Worm (Caenorhabditis elegans) whole organism, late embryonic: Measurements from ENCODE around the gene prx-19.

Source experiments
- C08G9.2 ChIP-seq: sonication (generic microtip); optimal IDR thresholded peaks from 2 replicates; lab custom pipeline; 2016; ENCODE audit warnings: mild to moderate bottlenecking, missing genetic modification characterization, moderate library complexity, missing compliant biosample characterization
- C38D4.7 ChIP-seq: fragments of 200-800 bp; sonication (Bioruptor generic); optimal IDR thresholded peaks from 2 replicates; lab custom pipeline; 2018; ENCODE audit warnings: mild to moderate bottlenecking, missing genetic modification characterization, moderate library complexity, missing compliant biosample characterization
- K02D7.2 ChIP-seq: sonication (generic microtip); optimal IDR thresholded peaks from 2 replicates; lab custom pipeline; 2017; ENCODE audit warnings: mild to moderate bottlenecking, missing genetic modification characterization, missing compliant biosample characterization
- K09A11.1 ChIP-seq: sonication (generic microtip); optimal IDR thresholded peaks from 2 replicates; lab custom pipeline; 2017; ENCODE audit warnings: antibody characterized with exemption, mild to moderate bottlenecking, missing genetic modification characterization, missing compliant biosample characterization; ENCODE audit not compliant: insufficient read depth
- Y22D7AL.16 ChIP-seq: sonication (generic microtip); optimal IDR thresholded peaks from 2 replicates; lab custom pipeline; 2016; ENCODE audit warnings: missing genetic modification characterization, missing compliant biosample characterization
- ceh-18 ChIP-seq: sonication (generic microtip); optimal IDR thresholded peaks from 2 replicates; lab custom pipeline; 2016; ENCODE audit warnings: missing genetic modification characterization, missing compliant biosample characterization
- ceh-19 ChIP-seq: fragments of 200-800 bp; sonication (Bioruptor generic); optimal IDR thresholded peaks from 2 replicates; lab custom pipeline; 2018; ENCODE audit warnings: mild to moderate bottlenecking, missing genetic modification characterization, missing compliant biosample characterization
- ceh-2 ChIP-seq: sonication (generic microtip); optimal IDR thresholded peaks from 2 replicates; lab custom pipeline; 2016; ENCODE audit warnings: missing genotype, missing genetic modification characterization, missing compliant biosample characterization
- ceh-22 ChIP-seq: sonication (generic microtip); optimal IDR thresholded peaks from 2 replicates; lab custom pipeline; 2017; ENCODE audit warnings: missing biosample characterization, missing genetic modification characterization
- ceh-30 ChIP-seq: fragments of 150-350 bp; optimal IDR thresholded peaks from 2 replicates; lab custom pipeline; 2014; ENCODE audit warnings: missing biosample characterization, missing genetic modification characterization
- ceh-31 ChIP-seq: sonication (generic microtip); optimal IDR thresholded peaks from 2 replicates; lab custom pipeline; 2016; ENCODE audit warnings: missing genetic modification characterization, missing compliant biosample characterization
- ceh-34 ChIP-seq: sonication (generic microtip); optimal IDR thresholded peaks from 2 replicates; lab custom pipeline; 2016; ENCODE audit warnings: mild to moderate bottlenecking, missing genetic modification characterization, missing compliant biosample characterization
- ceh-48 ChIP-seq: sonication (generic microtip); optimal IDR thresholded peaks from 2 replicates; lab custom pipeline; 2016; ENCODE audit warnings: missing genetic modification characterization, inconsistent platforms, missing compliant biosample characterization
- ceh-6 ChIP-seq: fragments of 200-800 bp; sonication (Bioruptor generic); optimal IDR thresholded peaks from 2 replicates; lab custom pipeline; 2018; ENCODE audit warnings: mild to moderate bottlenecking, missing genetic modification characterization, missing compliant biosample characterization
- dmd-4 ChIP-seq: sonication (generic microtip); optimal IDR thresholded peaks from 2 replicates; lab custom pipeline; 2016; ENCODE audit warnings: borderline replicate concordance, missing genetic modification characterization, missing compliant biosample characterization
- elt-2 ChIP-seq: sonication (generic microtip); optimal IDR thresholded peaks from 2 replicates; lab custom pipeline; 2016; ENCODE audit warnings: missing genetic modification reagents, missing genetic modification characterization, missing compliant biosample characterization
- eyg-1 ChIP-seq: sonication (generic microtip); optimal IDR thresholded peaks from 2 replicates; lab custom pipeline; 2016; ENCODE audit warnings: missing genotype, missing genetic modification characterization, missing compliant biosample characterization
- fkh-10 ChIP-seq: fragments of 150-350 bp; optimal IDR thresholded peaks from 2 replicates; lab custom pipeline; 2014; ENCODE audit warnings: missing biosample characterization, missing genetic modification reagents, missing genetic modification characterization
- fkh-6 ChIP-seq: sonication (generic microtip); optimal IDR thresholded peaks from 2 replicates; lab custom pipeline; 2016; ENCODE audit warnings: missing genetic modification characterization, missing compliant biosample characterization
- hlh-13 ChIP-seq: fragments of 200-800 bp; sonication (Bioruptor generic); optimal IDR thresholded peaks from 2 replicates; lab custom pipeline; 2018; ENCODE audit warnings: mild to moderate bottlenecking, missing genetic modification characterization, missing compliant biosample characterization
- hlh-15 ChIP-seq: sonication (generic microtip); optimal IDR thresholded peaks from 2 replicates; lab custom pipeline; 2016; ENCODE audit warnings: missing genetic modification characterization, missing compliant biosample characterization
- hlh-30 ChIP-seq: sonication (generic microtip); optimal IDR thresholded peaks from 2 replicates; lab custom pipeline; 2017; ENCODE audit warnings: antibody characterized with exemption, missing genetic modification characterization, missing compliant biosample characterization; ENCODE audit not compliant: insufficient read depth
- hlh-6 ChIP-seq: sonication (generic microtip); optimal IDR thresholded peaks from 2 replicates; lab custom pipeline; 2016; ENCODE audit warnings: missing genotype, missing genetic modification characterization, missing compliant biosample characterization
- hlh-8 ChIP-seq: sonication (generic microtip); optimal IDR thresholded peaks from 2 replicates; lab custom pipeline; 2016; ENCODE audit warnings: missing genotype, missing genetic modification characterization, missing compliant biosample characterization
- lim-6 ChIP-seq: sonication (generic microtip); optimal IDR thresholded peaks from 2 replicates; lab custom pipeline; 2016; ENCODE audit warnings: missing genetic modification characterization, missing compliant biosample characterization
- lin-11 ChIP-seq: fragments of 200-800 bp; sonication (Bioruptor generic); optimal IDR thresholded peaks from 2 replicates; lab custom pipeline; 2018; ENCODE audit warnings: mild to moderate bottlenecking, missing genetic modification characterization, missing compliant biosample characterization
- mec-3 ChIP-seq: sonication (generic microtip); optimal IDR thresholded peaks from 2 replicates; lab custom pipeline; 2016; ENCODE audit warnings: borderline replicate concordance, missing genetic modification characterization, missing compliant biosample characterization
- nhr-232 ChIP-seq: sonication (generic microtip); optimal IDR thresholded peaks from 2 replicates; lab custom pipeline; 2016; ENCODE audit warnings: missing genetic modification characterization, missing compliant biosample characterization
- npax-4 ChIP-seq: sonication (generic microtip); optimal IDR thresholded peaks from 2 replicates; lab custom pipeline; 2016; ENCODE audit warnings: missing genetic modification characterization, missing compliant biosample characterization
- odd-2 ChIP-seq: sonication (generic microtip); optimal IDR thresholded peaks from 2 replicates; lab custom pipeline; 2017; ENCODE audit warnings: antibody characterized with exemption, mild to moderate bottlenecking, missing genetic modification characterization, missing compliant biosample characterization
- pat-9 ChIP-seq: fragments of 200-800 bp; sonication (Bioruptor generic); optimal IDR thresholded peaks from 2 replicates; lab custom pipeline; 2018; ENCODE audit warnings: mild to moderate bottlenecking, missing genetic modification characterization, moderate library complexity, missing compliant biosample characterization
- pha-4 ChIP-seq: fragments of 150-350 bp; optimal IDR thresholded peaks from 2 replicates; lab custom pipeline; 2018; ENCODE audit warnings: missing biosample characterization, missing genetic modification reagents, missing genetic modification characterization
- pqm-1 ChIP-seq: sonication (generic microtip); optimal IDR thresholded peaks from 2 replicates; lab custom pipeline; 2016; ENCODE audit warnings: missing genetic modification characterization, missing compliant biosample characterization
- pros-1 ChIP-seq: fragments of 150-350 bp; optimal IDR thresholded peaks from 2 replicates; lab custom pipeline; 2014; ENCODE audit warnings: missing biosample characterization, missing genetic modification reagents, missing genetic modification characterization
- ref-2 ChIP-seq: sonication (generic microtip); optimal IDR thresholded peaks from 2 replicates; lab custom pipeline; 2016; ENCODE audit warnings: missing genetic modification characterization, missing compliant biosample characterization
- rnt-1 ChIP-seq: sonication (generic microtip); optimal IDR thresholded peaks from 2 replicates; lab custom pipeline; 2016; ENCODE audit warnings: missing genetic modification characterization, missing compliant biosample characterization
- sdc-2 ChIP-seq: sonication (generic microtip); optimal IDR thresholded peaks from 2 replicates; lab custom pipeline; 2016; ENCODE audit warnings: missing genotype, missing genetic modification characterization, missing compliant biosample characterization
- sox-2 ChIP-seq: fragments of 200-800 bp; sonication (Bioruptor generic); IDR thresholded peaks from 2 replicates; pipeline ENCODE4 v1.3.6; 2022; ENCODE audit warnings: missing genetic modification reagents, missing genetic modification characterization, missing compliant biosample characterization
- syd-9 ChIP-seq: sonication (generic microtip); optimal IDR thresholded peaks from 2 replicates; lab custom pipeline; 2016; ENCODE audit warnings: mild to moderate bottlenecking, missing genetic modification characterization, moderate library complexity, missing compliant biosample characterization
- tbx-2 ChIP-seq: sonication (generic microtip); optimal IDR thresholded peaks from 2 replicates; lab custom pipeline; 2016; ENCODE audit warnings: missing genetic modification characterization, missing compliant biosample characterization
- unc-3 ChIP-seq, 2 experiments: fragments of 200-800 bp in 1 of 2; sonication (Bioruptor generic) in 1 of 2; sonication (generic microtip) in 1 of 2; conservative IDR thresholded peaks in 1 of 2; optimal IDR thresholded peaks in 1 of 2; 2 replicates each; pipeline versions ENCODE4 v1.3.6 to Lab custom; 2016 to 2022; ENCODE audit warnings: missing compliant biosample characterization in 2 of 2, missing genetic modification characterization in 2 of 2, missing genetic modification reagents in 1 of 2
- unc-42 ChIP-seq: sonication (generic microtip); optimal IDR thresholded peaks from 2 replicates; lab custom pipeline; 2016; ENCODE audit warnings: missing genotype, missing genetic modification characterization, missing compliant biosample characterization
- unc-55 ChIP-seq: sonication (generic microtip); optimal IDR thresholded peaks from 2 replicates; lab custom pipeline; 2017; ENCODE audit warnings: missing biosample characterization, missing genetic modification reagents, missing genetic modification characterization
- unc-86 ChIP-seq: sonication (generic microtip); optimal IDR thresholded peaks from 2 replicates; lab custom pipeline; 2016; ENCODE audit warnings: missing genetic modification characterization, missing compliant biosample characterization
- ztf-16 ChIP-seq: sonication (generic microtip); optimal IDR thresholded peaks from 2 replicates; lab custom pipeline; 2017; ENCODE audit warnings: missing genetic modification characterization, missing compliant biosample characterization

Gene prx-19

DNA sequence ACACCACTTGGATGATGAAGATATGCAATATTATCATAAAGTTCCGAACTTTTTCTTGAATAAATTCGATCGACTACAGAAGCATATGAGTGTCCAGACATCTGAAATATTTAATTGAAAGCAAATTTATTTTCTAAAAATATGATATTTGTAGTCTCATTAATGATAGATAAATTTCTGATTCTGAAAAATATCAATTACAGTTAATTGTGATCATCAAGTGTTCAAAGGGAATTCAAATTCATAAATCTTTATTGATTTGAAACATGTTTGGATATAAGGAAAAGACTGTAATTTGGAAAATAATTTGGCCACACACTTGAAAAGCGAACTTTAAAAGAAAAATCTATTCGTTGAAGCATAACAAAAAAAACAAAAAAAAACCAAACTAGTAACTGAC is 1.8 kb downstream of the prx-19 start, which contains the start of gene F54F2.7:
F54F2.7 (minus strand) TSS at position 101 of the 400 bp plus-strand sequence.
- TF ChIP-seq hlh-6 (tag; lab: Kevin White, UChicago) (no peak), ceh-18 (no peak), pat-9 (tag; lab: Kevin White, UChicago) (no peak), npax-4 (no peak), hlh-30 (tag; lab: Kevin White, UChicago) (no peak), sox-2 (no peak), elt-2 (no peak), ceh-19 (GFP tag; lab: Kevin White, UChicago) (no peak), ref-2 (no peak)
- TF ChIP-seq, all 69 proteins: peak for 0

DNA sequence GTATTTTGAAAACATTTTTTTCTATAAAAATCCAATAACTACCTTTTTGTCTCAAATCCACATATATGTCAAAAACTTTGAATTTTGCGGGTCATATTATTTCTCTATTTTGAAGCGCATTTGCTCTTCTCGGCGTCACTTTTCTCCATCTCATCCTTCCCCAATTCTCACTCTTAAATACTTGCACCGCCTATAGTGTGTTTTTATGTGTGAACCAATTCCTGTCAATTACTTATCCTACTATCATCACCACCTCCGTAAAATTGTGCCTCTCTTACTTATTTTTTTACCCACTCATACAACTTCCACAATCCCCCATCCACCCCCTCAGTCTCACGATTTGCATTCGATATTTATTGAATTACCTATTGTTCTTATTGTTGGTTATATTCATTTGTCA is 3.3 kb downstream of the prx-19 start:
- TF ChIP-seq syd-9 (tag; lab: Kevin White, UChicago) = no peak
- TF ChIP-seq ceh-6 (GFP tag; lab: Kevin White, UChicago) = no peak
- TF ChIP-seq tbx-2 (tag; lab: Kevin White, UChicago) = no peak
- no peak for TF ChIP-seq ceh-34 (tag; lab: Kevin White, UChicago)
- no peak for TF ChIP-seq hlh-6 (tag; lab: Kevin White, UChicago)
- TF ChIP-seq ceh-19 (GFP tag; lab: Kevin White, UChicago) = no peak
- no peak for TF ChIP-seq unc-42 (tag; lab: Kevin White, UChicago)
- TF ChIP-seq pat-9 (tag; lab: Kevin White, UChicago) = no peak
- TF ChIP-seq hlh-8 = no peak
- TF ChIP-seq C08G9.2 (tag; lab: Kevin White, UChicago) = no peak
- no peak for TF ChIP-seq nhr-232 (tag; lab: Kevin White, UChicago)
- TF ChIP-seq dmd-4 (tag; lab: Kevin White, UChicago) = no peak
- no peak for TF ChIP-seq eyg-1
- TF ChIP-seq, all 69 proteins: peak for 0

DNA sequence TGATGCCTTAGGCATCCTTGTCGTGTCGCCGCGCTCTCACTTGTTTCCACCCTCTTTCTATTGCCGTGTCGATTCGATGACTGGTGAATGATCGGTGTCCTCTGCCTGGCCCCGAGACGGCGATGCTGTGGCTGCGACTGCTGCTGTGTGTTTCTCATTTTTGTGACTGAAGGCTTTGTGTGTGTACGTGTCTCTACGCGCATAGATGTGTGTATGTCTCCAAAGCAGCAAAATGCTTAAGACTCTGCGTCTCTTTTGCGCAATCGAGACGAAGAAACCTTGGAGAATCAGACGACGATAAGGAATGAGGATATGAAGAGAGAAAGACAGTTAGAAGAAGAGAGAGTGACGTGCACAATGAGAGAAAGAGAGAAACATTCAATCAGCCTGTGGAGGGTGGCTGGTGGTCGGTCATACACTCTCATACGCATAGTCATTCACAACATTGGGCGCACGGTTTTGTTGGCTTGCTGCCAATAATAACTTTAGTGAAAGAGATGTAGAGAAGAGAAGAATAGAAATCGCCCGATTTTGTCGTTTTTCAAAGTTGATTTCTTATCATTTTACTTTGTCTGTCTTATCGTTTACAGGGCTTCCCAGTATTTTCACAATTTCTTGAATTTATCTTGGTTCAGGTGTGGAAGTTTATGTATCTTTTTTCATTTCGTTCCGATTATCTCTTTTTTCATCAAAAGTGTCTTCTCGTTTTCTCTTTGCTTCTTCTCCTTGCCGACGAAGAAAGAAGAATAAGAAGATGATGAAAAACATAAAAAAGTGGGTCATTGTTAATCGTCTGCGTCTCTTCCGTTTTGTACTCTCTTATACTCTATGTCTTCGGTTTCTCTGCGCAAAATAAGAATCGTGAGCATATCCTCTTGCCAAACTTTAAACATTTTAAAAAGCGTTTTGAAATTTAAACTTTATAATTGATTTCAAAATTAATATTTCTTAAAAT is 7.0 kb downstream of the prx-19 start:
- TF ChIP-seq dmd-4 (tag; lab: Kevin White, UChicago) (peak; percentile 64), unc-86 (peak; percentile 29), pqm-1 (tag; lab: Kevin White, UChicago) (peak; percentile 71), lin-11 (tag; lab: Kevin White, UChicago) (no peak), lim-6 (peak; percentile 68), nhr-232 (tag; lab: Kevin White, UChicago) (no peak), ceh-30 (tag; lab: Kevin White, UChicago) (peak; percentile 93), ceh-48 (no peak), fkh-10 (GFP tag; lab: Kevin White, UChicago) (peak; percentile 20), C38D4.7 (GFP tag; lab: Kevin White, UChicago) (no peak), pros-1 (tag; lab: Kevin White, UChicago) (peak; percentile 100), ceh-2 (tag; lab: Kevin White, UChicago) (peak; percentile 66), pha-4 (no peak), unc-3 (GFP tag; conservative IDR thresholded peaks at IDR 0.05; lab: Robert Waterston, UW) (no peak), unc-3 (tag; optimal IDR thresholded peaks at IDR 0.05; lab: Kevin White, UChicago) (no peak), unc-42 (tag; lab: Kevin White, UChicago) (peak; percentile 84), hlh-15 (tag; lab: Kevin White, UChicago) (no peak), hlh-13 (GFP tag; lab: Kevin White, UChicago) (no peak), ceh-22 (tag; lab: Kevin White, UChicago) (peak; percentile 32), pat-9 (tag; lab: Kevin White, UChicago) (no peak), ztf-16 (tag; lab: Kevin White, UChicago) (peak; percentile 8), C08G9.2 (tag; lab: Kevin White, UChicago) (peak; percentile 58), unc-55 (GFP tag; lab: Kevin White, UChicago) (peak; percentile 99), odd-2 (tag; lab: Kevin White, UChicago) (no peak), fkh-6 (no peak), sdc-2 (tag; lab: Kevin White, UChicago) (peak; percentile 67), Y22D7AL.16 (tag; lab: Kevin White, UChicago) (no peak), syd-9 (tag; lab: Kevin White, UChicago) (peak; percentile 89), K09A11.1 (tag; lab: Kevin White, UChicago) (peak; percentile 81), K02D7.2 (tag; lab: Kevin White, UChicago) (no peak), mec-3 (no peak), ceh-31 (tag; lab: Kevin White, UChicago) (peak; percentile 97), rnt-1 (tag; lab: Kevin White, UChicago) (peak; percentile 95)
